Fruit fly (Drosophila melanogaster) whole organism, wandering third instar larva: ENCODE results near the gene CG5644.

ENCODE experiments used
- brk ChIP-seq: fragments of 200-800 bp; sonication (Bioruptor generic); optimal IDR thresholded peaks from 2 replicates; lab custom pipeline; 2016; ENCODE audit warnings: missing biosample characterization, mild to moderate bottlenecking, missing genetic modification characterization
- dsf ChIP-seq: sonication (Bioruptor generic); optimal IDR thresholded peaks from 2 replicates; lab custom pipeline; 2016; ENCODE audit warnings: missing biosample characterization, missing genetic modification characterization, borderline replicate concordance
- fru ChIP-seq: fragments of 200-800 bp; sonication (Bioruptor generic); optimal IDR thresholded peaks from 3 replicates; lab custom pipeline; 2016; ENCODE audit warnings: missing biosample characterization, mild to moderate bottlenecking, missing genetic modification characterization

The CG5644 gene

DNA sequence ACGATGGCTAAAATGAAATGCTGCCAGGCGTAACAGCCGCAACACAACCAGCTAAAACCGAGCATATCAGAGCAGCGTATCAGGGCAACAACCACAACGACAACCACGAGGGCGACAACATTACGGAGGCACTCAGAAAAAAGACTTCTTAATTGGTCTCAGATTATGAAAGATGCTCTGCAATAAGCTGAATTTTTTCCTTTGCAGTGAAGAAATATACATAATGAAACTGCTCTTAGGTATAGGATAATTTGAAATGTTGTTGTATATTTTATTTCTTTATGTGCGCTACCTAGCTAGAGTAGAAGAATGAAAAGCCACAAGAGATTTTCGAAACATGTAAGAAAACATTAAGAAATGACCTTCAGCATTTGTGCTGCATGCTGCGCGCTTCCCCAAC, 50.2 kb downstream of the CG5644 start:
- TF ChIP-seq fru (GFP tag; lab: Kevin White, UChicago) (no peak), dsf (GFP tag; lab: Kevin White, UChicago) (no peak), brk (GFP tag; lab: Kevin White, UChicago) (no peak)
- TF ChIP-seq, all 38 proteins: peak for 0
